Worm (Caenorhabditis elegans): ENCODE results near the gene cex-2.

The cex-2 gene

DNA sequence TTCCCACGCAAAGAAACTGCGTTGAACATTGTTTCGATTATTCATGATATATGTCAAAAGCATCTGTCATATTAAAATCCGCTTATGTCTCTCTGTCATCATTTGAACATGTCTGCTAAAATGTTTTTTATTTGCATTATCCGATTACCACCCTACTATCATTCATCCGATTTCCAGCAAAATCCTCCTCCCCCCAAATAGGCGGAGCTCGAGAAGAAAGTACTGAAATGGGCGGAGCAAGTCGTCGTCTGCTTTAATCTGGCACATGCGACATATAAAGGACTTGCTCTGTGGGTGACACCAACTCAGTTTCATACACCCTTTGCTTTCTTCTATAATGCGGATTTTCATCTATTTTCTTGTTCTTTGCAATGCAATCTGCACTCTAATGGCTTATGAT is 3.2 kb downstream of the cex-2 start, which contains the start of gene T09A5.14:
Gene T09A5.14 (plus strand): TSS at position 301 of the 400 bp plus-strand sequence.
- TF ChIP-seq hlh-30 (tag; optimal IDR thresholded peaks at IDR 0.05; ENCODE audit: insufficient read depth) (no peak), pha-4 (tag; optimal IDR thresholded peaks at IDR 0.05) (no peak), T23F11.4 (GFP tag; optimal IDR thresholded peaks at IDR 0.05) (no peak), ref-2 (tag; optimal IDR thresholded peaks at IDR 0.05) (no peak), ceh-30 (tag; optimal IDR thresholded peaks at IDR 0.05) (no peak), pqm-1 (tag; optimal IDR thresholded peaks at IDR 0.05) (no peak), odd-2 (tag; optimal IDR thresholded peaks at IDR 0.05) (no peak)

DNA sequence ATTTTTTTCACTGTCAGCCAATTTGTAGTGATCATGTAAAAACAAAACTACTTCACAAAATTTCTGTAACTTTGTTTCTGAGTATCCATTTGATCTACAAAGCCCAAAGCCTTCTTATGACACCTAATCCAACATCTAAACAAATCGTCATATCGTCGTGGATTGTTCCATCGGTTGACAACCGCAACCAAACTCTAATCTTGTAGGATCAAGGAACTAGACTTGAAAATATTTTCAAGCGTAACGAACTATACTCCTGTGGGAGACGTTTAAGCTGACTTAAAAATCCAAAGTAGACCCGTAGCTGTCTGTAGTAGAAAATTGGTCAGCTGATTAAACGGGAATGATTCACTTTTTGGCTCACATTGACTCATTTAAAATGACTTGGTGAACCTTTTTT is 5.6 kb downstream of the cex-2 start:
- TF ChIP-seq pha-2 (tag; optimal IDR thresholded peaks at IDR 0.05) (no peak), ets-4 (tag; optimal IDR thresholded peaks at IDR 0.05) (no peak), pros-1 (tag; optimal IDR thresholded peaks at IDR 0.05) (no peak), ceh-18 (tag; optimal IDR thresholded peaks at IDR 0.05) (no peak), tbx-2 (tag; optimal IDR thresholded peaks at IDR 0.05) (no peak), ahr-1 (tag; optimal IDR thresholded peaks at IDR 0.05) (no peak), ceh-6 (GFP tag; optimal IDR thresholded peaks at IDR 0.05) (no peak), nhr-11 (tag; optimal IDR thresholded peaks at IDR 0.05) (no peak), unc-86 (tag; optimal IDR thresholded peaks at IDR 0.05) (no peak), dmd-4 (tag; optimal IDR thresholded peaks at IDR 0.05; ENCODE audit: borderline replicate concordance) (no peak), pat-9 (tag; optimal IDR thresholded peaks at IDR 0.05) (no peak), ztf-16 (tag; optimal IDR thresholded peaks at IDR 0.05) (no peak), elt-4 (tag; optimal IDR thresholded peaks at IDR 0.05) (no peak), nhr-232 (tag; optimal IDR thresholded peaks at IDR 0.05) (no peak), fax-1 (tag; optimal IDR thresholded peaks at IDR 0.05) (no peak), pqm-1 (tag; optimal IDR thresholded peaks at IDR 0.05) (no peak), tbx-7 (tag; optimal IDR thresholded peaks at IDR 0.05) (no peak)

DNA sequence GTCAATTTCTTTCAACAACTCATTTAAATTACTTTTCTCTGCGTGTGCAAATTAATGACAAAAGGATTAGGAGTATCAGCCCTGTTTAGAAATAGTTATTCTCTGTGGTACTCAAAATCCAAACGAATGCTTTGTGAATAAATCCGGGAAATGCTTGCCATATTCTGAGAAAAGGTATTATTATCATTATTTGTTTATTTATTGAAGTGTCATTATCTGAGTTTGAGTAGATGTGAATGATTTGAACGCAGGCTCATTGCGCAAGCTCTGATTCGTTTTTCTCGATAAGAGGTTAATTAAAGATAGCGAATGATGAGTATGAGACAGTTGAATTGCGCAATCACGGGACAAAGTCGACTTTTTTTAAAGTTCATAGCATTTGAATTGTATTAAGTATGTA is 7.3 kb downstream of the cex-2 start:
- TF ChIP-seq elt-2 (tag; optimal IDR thresholded peaks at IDR 0.05) (peak; percentile 93), unc-42 (tag; optimal IDR thresholded peaks at IDR 0.05) (no peak), odd-2 (tag; optimal IDR thresholded peaks at IDR 0.05) (no peak), ttx-3 (tag; optimal IDR thresholded peaks at IDR 0.05) (no peak)

DNA sequence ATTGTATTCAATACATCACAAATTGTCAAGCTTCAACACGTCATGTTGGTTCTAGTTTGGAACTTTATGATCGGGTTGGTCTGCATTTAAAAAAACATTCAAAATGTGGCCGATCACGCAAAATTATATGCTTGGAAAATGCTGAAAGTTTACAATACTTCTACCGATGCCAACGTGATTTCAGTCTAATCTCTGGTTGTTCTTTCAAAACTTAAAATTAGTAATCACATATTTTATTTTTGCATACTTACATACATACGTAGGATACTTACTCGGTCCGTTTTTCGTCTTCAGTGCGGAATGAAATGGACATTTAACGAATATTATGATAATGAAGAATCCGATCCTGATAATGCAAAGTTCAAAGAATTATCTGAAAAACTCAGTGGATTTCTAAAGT is 10.1 kb downstream of the cex-2 start, which contains the start of gene srw-62:
Gene srw-62 (plus strand): TSS at position 301 of the 400 bp plus-strand sequence.
- no peak for TF ChIP-seq lim-6 (tag; optimal IDR thresholded peaks at IDR 0.05)
- TF ChIP-seq K02D7.2 (tag; optimal IDR thresholded peaks at IDR 0.05): no peak
- no peak for TF ChIP-seq ceh-19 (GFP tag; optimal IDR thresholded peaks at IDR 0.05)
- TF ChIP-seq ceh-34 (tag; optimal IDR thresholded peaks at IDR 0.05): no peak
- no peak for TF ChIP-seq hlh-8 (tag; optimal IDR thresholded peaks at IDR 0.05)
- TF ChIP-seq ceh-24 (tag; optimal IDR thresholded peaks at IDR 0.05): no peak
- no peak for TF ChIP-seq C08G9.2 (tag; optimal IDR thresholded peaks at IDR 0.05)
- TF ChIP-seq ceh-6 (GFP tag; optimal IDR thresholded peaks at IDR 0.05): no peak
- TF ChIP-seq pag-3 (tag; optimal IDR thresholded peaks at IDR 0.05; ENCODE audit: borderline replicate concordance): no peak
- no peak for TF ChIP-seq ama-1 (optimal IDR thresholded peaks at IDR 0.05)
- TF ChIP-seq Y22D7AL.16 (tag; optimal IDR thresholded peaks at IDR 0.05): no peak
- TF ChIP-seq sox-4 (tag; optimal IDR thresholded peaks at IDR 0.05): no peak
- TF ChIP-seq ceh-9 (tag; optimal IDR thresholded peaks at IDR 0.05): no peak
- TF ChIP-seq ceh-30 (tag; optimal IDR thresholded peaks at IDR 0.05): no peak
- TF ChIP-seq ztf-16 (tag; optimal IDR thresholded peaks at IDR 0.05): no peak
- TF ChIP-seq T23F11.4 (GFP tag; optimal IDR thresholded peaks at IDR 0.05): no peak
- no peak for TF ChIP-seq F13H6.1 (tag; optimal IDR thresholded peaks at IDR 0.05)
- no peak for TF ChIP-seq hlh-15 (tag; optimal IDR thresholded peaks at IDR 0.05)
- TF ChIP-seq tbx-2 (tag; optimal IDR thresholded peaks at IDR 0.05): no peak
- TF ChIP-seq che-1 (tag; optimal IDR thresholded peaks at IDR 0.05): no peak
